Worm (Caenorhabditis elegans) whole organism, L2 larva: ENCODE data around the gene F44B9.9.
A peak's percentile ranks its signal among the peaks of the same experiment; 100 is the strongest.

Source experiments
- C34F6.9 ChIP-seq: fragments of 150-350 bp; optimal IDR thresholded peaks from 2 replicates; lab custom pipeline; 2014; ENCODE audit warnings: missing biosample characterization, missing genetic modification characterization
- F13H6.1 ChIP-seq: sonication (generic microtip); optimal IDR thresholded peaks from 2 replicates; lab custom pipeline; 2016; ENCODE audit warnings: missing genetic modification characterization, missing compliant biosample characterization
- R02D3.7 ChIP-seq: fragments of 150-350 bp; optimal IDR thresholded peaks from 2 replicates; lab custom pipeline; 2014; ENCODE audit warnings: missing biosample characterization, missing genetic modification characterization
- Y55F3AM.14 ChIP-seq: fragments of 200-800 bp; sonication (Bioruptor generic); optimal IDR thresholded peaks from 2 replicates; lab custom pipeline; 2018; ENCODE audit warnings: mild to moderate bottlenecking, missing genetic modification characterization, missing compliant biosample characterization
- ZK546.5 ChIP-seq: sonication (generic microtip); optimal IDR thresholded peaks from 2 replicates; lab custom pipeline; 2017; ENCODE audit warnings: missing biosample characterization, missing genetic modification characterization
- alr-1 ChIP-seq: fragments of 150-350 bp; optimal IDR thresholded peaks from 2 replicates; lab custom pipeline; 2014; ENCODE audit warnings: missing biosample characterization, missing genetic modification characterization
- aly-2 ChIP-seq: fragments of 150-350 bp; optimal IDR thresholded peaks from 2 replicates; lab custom pipeline; 2014; ENCODE audit warnings: missing biosample characterization, missing genetic modification characterization
- ama-1 ChIP-seq: fragments of 150-350 bp; optimal IDR thresholded peaks from 2 replicates; lab custom pipeline; 2018; ENCODE audit warnings: inconsistent platforms
- blmp-1 ChIP-seq: sonication (generic microtip); optimal IDR thresholded peaks from 2 replicates; lab custom pipeline; 2017; ENCODE audit warnings: missing genetic modification characterization, mild to moderate bottlenecking, missing compliant biosample characterization, antibody characterized with exemption, moderate library complexity; ENCODE audit not compliant: insufficient read depth
- ceh-16 ChIP-seq: fragments of 150-350 bp; optimal IDR thresholded peaks from 2 replicates; lab custom pipeline; 2014; ENCODE audit warnings: missing biosample characterization, missing genetic modification characterization
- ceh-82 ChIP-seq: fragments of 150-350 bp; optimal IDR thresholded peaks from 2 replicates; lab custom pipeline; 2014; ENCODE audit warnings: missing biosample characterization, missing genetic modification characterization
- crh-2 ChIP-seq: sonication (generic microtip); optimal IDR thresholded peaks from 2 replicates; lab custom pipeline; 2017; ENCODE audit warnings: missing biosample characterization, missing genetic modification characterization
- dmd-4 ChIP-seq: sonication (generic microtip); optimal IDR thresholded peaks from 2 replicates; lab custom pipeline; 2017; ENCODE audit warnings: missing biosample characterization, missing genetic modification characterization
- egl-27 ChIP-seq: sonication (generic microtip); optimal IDR thresholded peaks from 3 replicates; lab custom pipeline; 2017; ENCODE audit warnings: missing biosample characterization, missing genetic modification reagents, missing genetic modification characterization
- elt-1 ChIP-seq: fragments of 150-350 bp; optimal IDR thresholded peaks from 2 replicates; lab custom pipeline; 2014; ENCODE audit warnings: missing biosample characterization, missing genetic modification characterization
- elt-3 ChIP-seq: sonication (generic microtip); optimal IDR thresholded peaks from 2 replicates; lab custom pipeline; 2017; ENCODE audit warnings: missing biosample characterization, missing genetic modification characterization
- fos-1 ChIP-seq: fragments of 150-350 bp; optimal IDR thresholded peaks from 2 replicates; lab custom pipeline; 2014; ENCODE audit warnings: missing biosample characterization, missing genetic modification characterization
- gmeb-1 ChIP-seq: fragments of 150-350 bp; optimal IDR thresholded peaks from 2 replicates; lab custom pipeline; 2014; ENCODE audit warnings: missing biosample characterization, missing genetic modification characterization
- lin-11 ChIP-seq: fragments of 150-350 bp; sonication (generic microtip); optimal IDR thresholded peaks from 2 replicates; lab custom pipeline; 2014; ENCODE audit warnings: missing biosample characterization, missing genetic modification characterization, inconsistent platforms, mixed read lengths
- lin-13 ChIP-seq: fragments of 150-350 bp; optimal IDR thresholded peaks from 2 replicates; lab custom pipeline; 2014; ENCODE audit warnings: missing biosample characterization, missing genetic modification reagents, missing genetic modification characterization
- lin-39 ChIP-seq: fragments of 150-350 bp; optimal IDR thresholded peaks from 2 replicates; lab custom pipeline; 2014; ENCODE audit warnings: missing biosample characterization, missing genetic modification reagents, missing genetic modification characterization
- lsy-2 ChIP-seq, 2 experiments: fragments of 150-350 bp in 1 of 2; sonication (generic microtip) in 1 of 2; optimal IDR thresholded peaks; 2 replicates each; lab custom pipeline; 2014 to 2017; ENCODE audit warnings: missing biosample characterization in 2 of 2, missing genetic modification characterization in 2 of 2
- mab-5 ChIP-seq: fragments of 150-350 bp; optimal IDR thresholded peaks from 2 replicates; lab custom pipeline; 2014; ENCODE audit warnings: missing biosample characterization, missing genetic modification characterization
- mbf-1 ChIP-seq: sonication (generic microtip); optimal IDR thresholded peaks from 2 replicates; lab custom pipeline; 2017; ENCODE audit warnings: missing biosample characterization, missing genetic modification characterization
- mdl-1 ChIP-seq, 2 experiments: fragments of 150-350 bp in 1 of 2; sonication (generic microtip) in 1 of 2; optimal IDR thresholded peaks; 2 replicates each; lab custom pipeline; 2017; ENCODE audit warnings: missing biosample characterization in 2 of 2, missing genetic modification characterization in 2 of 2
- nhr-10 ChIP-seq: sonication (generic microtip); optimal IDR thresholded peaks from 2 replicates; lab custom pipeline; 2017; ENCODE audit warnings: missing biosample characterization, missing genetic modification characterization
- nhr-11 ChIP-seq: fragments of 150-350 bp; optimal IDR thresholded peaks from 2 replicates; lab custom pipeline; 2014; ENCODE audit warnings: missing biosample characterization, missing genetic modification characterization
- nhr-12 ChIP-seq: fragments of 150-350 bp; optimal IDR thresholded peaks from 2 replicates; lab custom pipeline; 2014; ENCODE audit warnings: missing biosample characterization, missing genetic modification characterization
- nhr-129 ChIP-seq: fragments of 150-350 bp; optimal IDR thresholded peaks from 2 replicates; lab custom pipeline; 2014; ENCODE audit warnings: missing biosample characterization, missing genetic modification characterization
- nhr-21 ChIP-seq: fragments of 150-350 bp; optimal IDR thresholded peaks from 2 replicates; lab custom pipeline; 2014; ENCODE audit warnings: missing biosample characterization, missing genetic modification characterization
- nhr-23 ChIP-seq: fragments of 150-350 bp; optimal IDR thresholded peaks from 2 replicates; lab custom pipeline; 2014; ENCODE audit warnings: missing biosample characterization, missing genetic modification reagents, missing genetic modification characterization
- nhr-237 ChIP-seq: fragments of 150-350 bp; optimal IDR thresholded peaks from 2 replicates; lab custom pipeline; 2014; ENCODE audit warnings: missing biosample characterization, missing genetic modification characterization
- nhr-25 ChIP-seq: fragments of 150-350 bp; sonication (generic microtip); optimal IDR thresholded peaks from 3 replicates; lab custom pipeline; 2014; ENCODE audit warnings: missing biosample characterization, missing genetic modification characterization
- nhr-6 ChIP-seq: fragments of 150-350 bp; optimal IDR thresholded peaks from 2 replicates; lab custom pipeline; 2014; ENCODE audit warnings: missing biosample characterization, missing genetic modification characterization
- nhr-77 ChIP-seq: fragments of 150-350 bp; optimal IDR thresholded peaks from 2 replicates; lab custom pipeline; 2014; ENCODE audit warnings: missing biosample characterization, missing genetic modification characterization
- peb-1 ChIP-seq: fragments of 150-350 bp; optimal IDR thresholded peaks from 2 replicates; lab custom pipeline; 2014; ENCODE audit warnings: missing biosample characterization, missing genetic modification characterization
- sem-4 ChIP-seq: fragments of 150-350 bp; optimal IDR thresholded peaks from 2 replicates; lab custom pipeline; 2014; ENCODE audit warnings: missing biosample characterization, missing genetic modification reagents, missing genetic modification characterization
- skn-1 ChIP-seq: sonication (generic microtip); optimal IDR thresholded peaks from 2 replicates; lab custom pipeline; 2017; ENCODE audit warnings: missing biosample characterization, missing genetic modification characterization
- sma-3 ChIP-seq: sonication (generic microtip); optimal IDR thresholded peaks from 2 replicates; lab custom pipeline; 2016; ENCODE audit warnings: missing genetic modification reagents, missing genetic modification characterization, missing compliant biosample characterization
- sma-9 ChIP-seq, 2 experiments: fragments of 150-350 bp in 1 of 2; sonication (generic microtip) in 1 of 2; optimal IDR thresholded peaks; 2 replicates each; lab custom pipeline; 2014 to 2016; ENCODE audit warnings: missing genetic modification characterization in 2 of 2, mild to moderate bottlenecking in 1 of 2, missing biosample characterization in 1 of 2, missing compliant biosample characterization in 1 of 2, missing genetic modification reagents in 1 of 2, moderate library complexity in 1 of 2
- snpc-4 ChIP-seq: fragments of 150-350 bp; optimal IDR thresholded peaks from 2 replicates; lab custom pipeline; 2014; ENCODE audit warnings: missing biosample characterization, missing genetic modification characterization
- unc-39 ChIP-seq: fragments of 150-350 bp; optimal IDR thresholded peaks from 2 replicates; lab custom pipeline; 2014; ENCODE audit warnings: missing biosample characterization, missing genetic modification characterization
- unc-55 ChIP-seq: fragments of 150-350 bp; sonication (generic microtip); optimal IDR thresholded peaks from 3 replicates; lab custom pipeline; 2014; ENCODE audit warnings: missing biosample characterization, missing genetic modification reagents, missing genetic modification characterization
- unc-62 ChIP-seq: fragments of 150-350 bp; optimal IDR thresholded peaks from 2 replicates; lab custom pipeline; 2014; ENCODE audit warnings: missing biosample characterization, missing genetic modification reagents, missing genetic modification characterization
- zag-1 ChIP-seq: fragments of 150-350 bp; optimal IDR thresholded peaks from 2 replicates; lab custom pipeline; 2014; ENCODE audit warnings: missing biosample characterization, missing genetic modification characterization
- ztf-1 ChIP-seq: fragments of 200-800 bp; sonication (Bioruptor generic); conservative IDR thresholded peaks from 2 replicates; pipeline ENCODE4 v1.3.6; 2022; ENCODE audit warnings: missing genetic modification characterization, missing compliant biosample characterization
- ztf-11 ChIP-seq: sonication (generic microtip); optimal IDR thresholded peaks from 2 replicates; lab custom pipeline; 2017; ENCODE audit warnings: missing biosample characterization, missing genetic modification characterization
- ztf-4 ChIP-seq: fragments of 150-350 bp; optimal IDR thresholded peaks from 2 replicates; lab custom pipeline; 2014; ENCODE audit warnings: missing biosample characterization, missing genetic modification characterization

F44B9.9 gene

DNA sequence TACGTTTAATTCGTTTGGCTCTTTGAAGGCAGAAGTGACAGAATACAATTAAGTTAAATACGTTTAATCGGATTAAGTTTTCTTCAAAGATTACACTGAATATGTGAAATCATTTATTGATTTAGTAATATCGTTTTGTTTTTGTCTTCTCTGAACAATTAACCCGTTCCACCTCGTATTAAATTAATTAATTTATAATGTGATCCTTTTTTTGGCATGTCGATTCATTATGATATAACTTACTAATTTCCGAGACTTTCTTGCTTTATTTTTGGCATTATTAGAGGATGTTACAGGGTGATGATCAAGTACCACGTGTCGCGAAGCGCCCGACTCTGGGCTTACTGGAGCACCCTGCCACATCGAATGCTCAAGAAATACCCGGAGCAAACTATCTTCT, 13.3 kb upstream of the F44B9.9 start, which contains the start of gene K12H4.5:
Gene K12H4.5 (plus strand): TSS at position 301 of the 400 bp plus-strand sequence.
- TF ChIP-seq ztf-1 (GFP tag; lab: Robert Waterston, UW) (no peak), lin-11 (tag; lab: Kevin White, UChicago) (no peak), ZK546.5 (tag; lab: Kevin White, UChicago) (no peak), ceh-82 (tag; lab: Kevin White, UChicago) (no peak), aly-2 (tag; lab: Kevin White, UChicago) (no peak), nhr-12 (tag; lab: Kevin White, UChicago) (no peak), elt-3 (tag; lab: Kevin White, UChicago) (no peak), egl-27 (tag; lab: Kevin White, UChicago) (no peak), sma-3 (GFP tag; lab: Kevin White, UChicago) (no peak), unc-62 (GFP tag; lab: Kevin White, UChicago) (no peak)

ce11 chrIII:8043784-8044183, 12.9 kb upstream of the F44B9.9 start:
- TF ChIP-seq nhr-6 (tag; lab: Kevin White, UChicago): peak; percentile 98
- TF ChIP-seq sem-4: peak; percentile 96
- TF ChIP-seq nhr-10 (tag; lab: Kevin White, UChicago): peak; percentile 81
- peak; percentile 71 for TF ChIP-seq nhr-237
- TF ChIP-seq ceh-82 (tag; lab: Kevin White, UChicago): peak; percentile 96
- TF ChIP-seq mab-5 (tag; lab: Kevin White, UChicago): peak; percentile 93
- TF ChIP-seq F13H6.1 (tag; lab: Kevin White, UChicago): peak; percentile 98
- TF ChIP-seq nhr-25: peak; percentile 99
- peak; percentile 99 for TF ChIP-seq fos-1 (tag; lab: Kevin White, UChicago)
- TF ChIP-seq lin-13: peak; percentile 98
- peak in 1 of 2 experiments; percentile 90 for TF ChIP-seq mdl-1 (tag; optimal IDR thresholded peaks at IDR 0.05; lab: Kevin White, UChicago)
- no peak for TF ChIP-seq dmd-4 (tag; lab: Kevin White, UChicago)
- peak; percentile 66 for TF ChIP-seq ztf-11 (tag; lab: Kevin White, UChicago)
- TF ChIP-seq nhr-23: no peak
- no peak for TF ChIP-seq peb-1 (tag; lab: Kevin White, UChicago)
- TF ChIP-seq nhr-77 (tag; lab: Kevin White, UChicago): peak; percentile 89
- TF ChIP-seq egl-27 (tag; lab: Kevin White, UChicago): peak; percentile 93
- peak; percentile 95 for TF ChIP-seq sma-9 (GFP tag; optimal IDR thresholded peaks at IDR 0.05; lab: Kevin White, UChicago)
- no peak for TF ChIP-seq sma-9 (tag; optimal IDR thresholded peaks at IDR 0.05; lab: Kevin White, UChicago)
- TF ChIP-seq unc-55: peak; percentile 100
- peak; percentile 65 for TF ChIP-seq ama-1 (lab: Kevin White, UChicago)
- no peak for TF ChIP-seq elt-3 (tag; lab: Kevin White, UChicago)
- peak; percentile 68 for TF ChIP-seq unc-39
- TF ChIP-seq snpc-4 (tag; lab: Kevin White, UChicago): peak; percentile 85
- TF ChIP-seq nhr-11 (tag; lab: Kevin White, UChicago): peak; percentile 86
- no peak for TF ChIP-seq ztf-1 (GFP tag; lab: Robert Waterston, UW)
- peak; percentile 99 for TF ChIP-seq zag-1 (tag; lab: Kevin White, UChicago)
- TF ChIP-seq nhr-129 (tag; lab: Kevin White, UChicago): peak; percentile 100
- TF ChIP-seq lsy-2 (tag; optimal IDR thresholded peaks at IDR 0.05; lab: Kevin White, UChicago): peak; percentile 92 to 98
- peak; percentile 97 for TF ChIP-seq ztf-4
- peak; percentile 93 for TF ChIP-seq nhr-21 (tag; lab: Kevin White, UChicago)
- peak; percentile 95 for TF ChIP-seq lin-11 (tag; lab: Kevin White, UChicago)
- TF ChIP-seq gmeb-1: peak; percentile 92
- peak; percentile 99 for TF ChIP-seq crh-2
- TF ChIP-seq skn-1 (tag; lab: Kevin White, UChicago): peak; percentile 84
- no peak for TF ChIP-seq mbf-1 (tag; lab: Kevin White, UChicago)
- peak; percentile 99 for TF ChIP-seq sma-3 (GFP tag; lab: Kevin White, UChicago)
- TF ChIP-seq ceh-16: no peak
- TF ChIP-seq R02D3.7 (tag; lab: Kevin White, UChicago): peak; percentile 62
- peak; percentile 81 for TF ChIP-seq ZK546.5 (tag; lab: Kevin White, UChicago)
- TF ChIP-seq unc-62 (GFP tag; lab: Kevin White, UChicago): no peak
- peak; percentile 28 for TF ChIP-seq nhr-12 (tag; lab: Kevin White, UChicago)
- TF ChIP-seq elt-1 (tag; lab: Kevin White, UChicago): no peak
- TF ChIP-seq aly-2 (tag; lab: Kevin White, UChicago): no peak
- TF ChIP-seq blmp-1: peak; percentile 65
- peak; percentile 95 for TF ChIP-seq Y55F3AM.14 (GFP tag; lab: Kevin White, UChicago)
- TF ChIP-seq C34F6.9 (tag; lab: Kevin White, UChicago): peak; percentile 99
- TF ChIP-seq lin-39 (tag; lab: Kevin White, UChicago): peak; percentile 98
- TF ChIP-seq alr-1 (tag; lab: Kevin White, UChicago): no peak
